Worm (Caenorhabditis elegans) whole organism, L4 larva: ENCODE data around the gene ZK470.6.

Source experiments
- D1046.2 ChIP-seq: fragments of 200-800 bp; sonication (Bioruptor generic); IDR thresholded peaks from 2 replicates; pipeline ENCODE4 v1.3.6; 2022; ENCODE audit warnings: missing genetic modification characterization, missing compliant biosample characterization
- F10B5.3 ChIP-seq: sonication (generic microtip); optimal IDR thresholded peaks from 2 replicates; lab custom pipeline; 2016; ENCODE audit warnings: mild to moderate bottlenecking, missing genetic modification characterization, missing compliant biosample characterization
- T20F7.1 ChIP-seq: fragments of 200-800 bp; sonication (Bioruptor generic); optimal IDR thresholded peaks from 2 replicates; lab custom pipeline; 2018; ENCODE audit warnings: mild to moderate bottlenecking, missing genetic modification characterization, missing compliant biosample characterization
- T26A8.4 ChIP-seq: fragments of 200-800 bp; sonication (Bioruptor generic); IDR thresholded peaks from 2 replicates; pipeline ENCODE4 v1.3.6; 2022; ENCODE audit warnings: missing genetic modification characterization, missing compliant biosample characterization
- Y5F2A.4 ChIP-seq: fragments of 200-800 bp; sonication (Bioruptor generic); optimal IDR thresholded peaks from 2 replicates; lab custom pipeline; 2018; ENCODE audit warnings: mild to moderate bottlenecking, missing genetic modification characterization, missing compliant biosample characterization
- ZK546.5 ChIP-seq, 2 experiments: sonication (generic microtip); optimal IDR thresholded peaks; 2 replicates each; lab custom pipeline; 2017; ENCODE audit warnings: missing biosample characterization in 2 of 2, missing genetic modification characterization in 2 of 2
- aly-2 ChIP-seq: sonication (generic microtip); optimal IDR thresholded peaks from 2 replicates; lab custom pipeline; 2018; ENCODE audit warnings: missing biosample characterization, missing genetic modification characterization
- ceh-32 ChIP-seq: sonication (generic microtip); optimal IDR thresholded peaks from 2 replicates; lab custom pipeline; 2016; ENCODE audit warnings: mild to moderate bottlenecking, missing genetic modification characterization, missing compliant biosample characterization; ENCODE audit not compliant: poor library complexity
- ceh-44 ChIP-seq: fragments of 200-800 bp; sonication (Bioruptor generic); IDR thresholded peaks from 2 replicates; pipeline ENCODE4 v1.3.6; 2022; ENCODE audit warnings: missing genetic modification reagents, missing genetic modification characterization, missing compliant biosample characterization
- ceh-82 ChIP-seq: sonication (generic microtip); optimal IDR thresholded peaks from 2 replicates; lab custom pipeline; 2017; ENCODE audit warnings: missing biosample characterization, missing genetic modification characterization
- cey-2 ChIP-seq: sonication (generic microtip); optimal IDR thresholded peaks from 3 replicates; lab custom pipeline; 2017; ENCODE audit warnings: missing genetic modification characterization, mild to moderate bottlenecking, missing compliant biosample characterization, antibody characterized with exemption, borderline replicate concordance; ENCODE audit not compliant: insufficient read depth
- ctbp-1 ChIP-seq: fragments of 200-800 bp; sonication (Bioruptor generic); IDR thresholded peaks from 2 replicates; pipeline ENCODE4 v1.3.6; 2022; ENCODE audit warnings: missing genetic modification reagents, missing genetic modification characterization, missing compliant biosample characterization
- daf-8 ChIP-seq: fragments of 200-800 bp; sonication (Bioruptor generic); IDR thresholded peaks from 2 replicates; pipeline ENCODE4 v1.3.6; 2022; ENCODE audit warnings: missing genetic modification characterization, missing compliant biosample characterization
- dmd-6 ChIP-seq: fragments of 200-800 bp; sonication (Bioruptor generic); IDR thresholded peaks from 2 replicates; pipeline ENCODE4 v1.3.6; 2022; ENCODE audit warnings: missing genetic modification reagents, missing genetic modification characterization, missing compliant biosample characterization
- dmd-8 ChIP-seq: fragments of 200-800 bp; sonication (Bioruptor generic); IDR thresholded peaks from 2 replicates; pipeline ENCODE4 v1.3.6; 2022; ENCODE audit warnings: missing genetic modification characterization, missing compliant biosample characterization
- dmd-9 ChIP-seq: fragments of 200-800 bp; sonication (Bioruptor generic); IDR thresholded peaks from 2 replicates; pipeline ENCODE4 v1.3.6; 2022; ENCODE audit warnings: missing genetic modification reagents, missing genetic modification characterization, missing compliant biosample characterization
- dpl-1 ChIP-seq: fragments of 150-350 bp; optimal IDR thresholded peaks from 2 replicates; lab custom pipeline; 2014; ENCODE audit warnings: missing biosample characterization, missing genetic modification reagents, missing genetic modification characterization
- egl-27 ChIP-seq: sonication (generic microtip); optimal IDR thresholded peaks from 3 replicates; lab custom pipeline; 2017; ENCODE audit warnings: missing biosample characterization, missing genetic modification reagents, missing genetic modification characterization
- hif-1 ChIP-seq, 2 experiments: sonication (generic microtip); optimal IDR thresholded peaks; 2 replicates each; lab custom pipeline; 2016 to 2017; ENCODE audit warnings: missing compliant biosample characterization in 2 of 2, missing genetic modification characterization in 2 of 2, missing genetic modification reagents in 2 of 2, missing genotype in 2 of 2, mild to moderate bottlenecking in 1 of 2
- hlh-11 ChIP-seq: fragments of 200-800 bp; sonication (Bioruptor generic); optimal IDR thresholded peaks from 2 replicates; lab custom pipeline; 2018; ENCODE audit warnings: mild to moderate bottlenecking, missing genetic modification characterization, missing compliant biosample characterization
- hlh-30 ChIP-seq: sonication (generic microtip); optimal IDR thresholded peaks from 2 replicates; lab custom pipeline; 2017; ENCODE audit warnings: antibody characterized with exemption, mild to moderate bottlenecking, missing genetic modification characterization, missing compliant biosample characterization; ENCODE audit not compliant: insufficient read depth
- hmg-1.1 ChIP-seq: fragments of 200-800 bp; sonication (Bioruptor generic); IDR thresholded peaks from 2 replicates; pipeline ENCODE4 v1.3.6; 2022; ENCODE audit warnings: missing genetic modification reagents, missing genetic modification characterization, missing compliant biosample characterization
- jun-1 ChIP-seq: fragments of 150-350 bp; optimal IDR thresholded peaks from 2 replicates; lab custom pipeline; 2014; ENCODE audit warnings: missing biosample characterization, missing genetic modification reagents, missing genetic modification characterization
- lin-1 ChIP-seq: fragments of 200-800 bp; sonication (Bioruptor generic); IDR thresholded peaks from 2 replicates; pipeline ENCODE4 v1.3.6; 2022; ENCODE audit warnings: missing genetic modification reagents, missing genetic modification characterization, missing compliant biosample characterization
- lsy-2 ChIP-seq, 2 experiments: fragments of 150-350 bp in 1 of 2; sonication (generic microtip) in 1 of 2; optimal IDR thresholded peaks; 2 replicates each; lab custom pipeline; 2014 to 2017; ENCODE audit warnings: missing biosample characterization in 2 of 2, missing genetic modification characterization in 2 of 2
- madf-9 ChIP-seq: fragments of 200-800 bp; sonication (Bioruptor generic); conservative IDR thresholded peaks from 2 replicates; pipeline ENCODE4 v1.3.6; 2022; ENCODE audit warnings: missing genetic modification reagents, missing genetic modification characterization, missing compliant biosample characterization
- mdt-29 ChIP-seq: fragments of 200-800 bp; sonication (Bioruptor generic); IDR thresholded peaks from 2 replicates; pipeline ENCODE4 v1.3.6; 2022; ENCODE audit warnings: missing genetic modification reagents, missing genetic modification characterization, missing compliant biosample characterization
- mep-1 ChIP-seq: fragments of 150-350 bp; sonication (generic microtip); optimal IDR thresholded peaks from 3 replicates; lab custom pipeline; 2014; ENCODE audit warnings: missing biosample characterization, missing genetic modification characterization
- mes-2 ChIP-seq: sonication (generic microtip); optimal IDR thresholded peaks from 2 replicates; lab custom pipeline; 2016; ENCODE audit warnings: missing genotype, mild to moderate bottlenecking, missing genetic modification characterization, missing compliant biosample characterization; ENCODE audit not compliant: poor library complexity, severe bottlenecking
- nhr-11 ChIP-seq: fragments of 150-350 bp; optimal IDR thresholded peaks from 2 replicates; lab custom pipeline; 2014; ENCODE audit warnings: missing biosample characterization, missing genetic modification characterization
- nhr-237 ChIP-seq: sonication (generic microtip); optimal IDR thresholded peaks from 2 replicates; lab custom pipeline; 2017; ENCODE audit warnings: missing biosample characterization, missing genetic modification characterization
- nhr-28 ChIP-seq: fragments of 150-350 bp; optimal IDR thresholded peaks from 2 replicates; lab custom pipeline; 2014; ENCODE audit warnings: missing biosample characterization, missing genetic modification characterization
- nhr-41 ChIP-seq: fragments of 200-800 bp; sonication (Bioruptor generic); IDR thresholded peaks from 2 replicates; pipeline ENCODE4 v1.3.6; 2022; ENCODE audit warnings: missing genetic modification reagents, missing genetic modification characterization, missing compliant biosample characterization
- nhr-76 ChIP-seq: fragments of 150-350 bp; optimal IDR thresholded peaks from 2 replicates; lab custom pipeline; 2014; ENCODE audit warnings: missing biosample characterization, missing genetic modification characterization
- php-3 ChIP-seq: fragments of 200-800 bp; sonication (Bioruptor generic); IDR thresholded peaks from 2 replicates; pipeline ENCODE4 v1.3.6; 2022; ENCODE audit warnings: missing genetic modification reagents, missing genetic modification characterization, missing compliant biosample characterization
- pqm-1 ChIP-seq: sonication (generic microtip); optimal IDR thresholded peaks from 2 replicates; lab custom pipeline; 2017; ENCODE audit warnings: missing biosample characterization, missing genetic modification characterization
- rbr-2 ChIP-seq: sonication (generic microtip); optimal IDR thresholded peaks from 2 replicates; lab custom pipeline; 2016; ENCODE audit warnings: missing genotype, missing genetic modification characterization, missing compliant biosample characterization
- saeg-2 ChIP-seq: fragments of 200-800 bp; sonication (Bioruptor generic); IDR thresholded peaks from 2 replicates; pipeline ENCODE4 v1.3.6; 2022; ENCODE audit warnings: missing genetic modification reagents, missing genetic modification characterization, missing compliant biosample characterization
- snpc-4 ChIP-seq: fragments of 150-350 bp; optimal IDR thresholded peaks from 2 replicates; lab custom pipeline; 2014; ENCODE audit warnings: missing biosample characterization, missing genetic modification characterization
- spr-1 ChIP-seq: sonication (generic microtip); optimal IDR thresholded peaks from 2 replicates; lab custom pipeline; 2016; ENCODE audit warnings: mild to moderate bottlenecking, missing genetic modification characterization, missing compliant biosample characterization
- spr-3 ChIP-seq: fragments of 200-800 bp; sonication (Bioruptor generic); optimal IDR thresholded peaks from 2 replicates; lab custom pipeline; 2018; ENCODE audit warnings: mild to moderate bottlenecking, missing genetic modification characterization, missing compliant biosample characterization
- unc-39 ChIP-seq: sonication (generic microtip); optimal IDR thresholded peaks from 2 replicates; lab custom pipeline; 2017; ENCODE audit warnings: missing biosample characterization, missing genetic modification characterization
- unc-62 ChIP-seq, 3 experiments: fragments of 150-350 bp in 1 of 3; sonication (generic microtip); optimal IDR thresholded peaks in 2 of 3; peaks in 1 of 3; 1 replicate in 1 of 3; 2 replicates in 2 of 3; lab custom pipeline; 2014 to 2017; ENCODE audit warnings: missing biosample characterization in 3 of 3, missing genetic modification characterization in 3 of 3, missing genetic modification reagents in 3 of 3, missing genotype in 1 of 3
- zfp-3 ChIP-seq: fragments of 200-800 bp; sonication (Bioruptor generic); conservative IDR thresholded peaks from 2 replicates; pipeline ENCODE4 v1.3.6; 2022; ENCODE audit warnings: missing genetic modification reagents, missing genetic modification characterization, missing compliant biosample characterization

Gene ZK470.6

DNA sequence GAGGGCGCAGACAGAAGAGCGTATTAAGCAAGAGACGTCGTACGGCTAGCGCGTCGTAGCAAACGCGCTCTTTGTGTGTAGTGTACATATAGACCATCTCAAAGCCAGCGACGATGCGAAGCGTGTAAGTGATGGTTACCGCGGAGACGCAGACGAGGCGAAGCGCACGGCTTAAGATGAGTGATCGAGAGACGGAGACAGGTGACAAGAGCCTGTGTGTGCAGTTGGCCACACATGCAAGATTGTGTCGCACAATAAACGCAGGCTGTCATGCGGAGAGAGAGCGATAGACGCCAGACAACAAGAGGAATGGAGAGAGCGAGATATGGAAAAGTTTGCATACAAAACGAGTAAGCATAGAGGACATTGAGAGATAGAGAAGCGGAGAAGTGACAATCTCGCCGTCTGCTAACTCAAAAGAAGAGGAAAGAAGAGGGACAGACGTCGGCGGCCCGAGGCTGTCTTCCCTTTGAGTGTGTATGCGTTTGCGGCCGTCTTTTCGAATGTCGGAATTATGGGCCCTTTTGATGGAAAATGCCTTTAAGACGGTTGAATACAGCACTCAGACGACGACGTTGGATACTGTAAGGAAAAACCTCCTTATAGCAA lies 45.6 kb upstream of the ZK470.6 start (continued):
- peak; percentile 95 for TF ChIP-seq hlh-11 (tag; lab: Kevin White, UChicago)
- TF ChIP-seq hif-1 (tag; optimal IDR thresholded peaks at IDR 0.05; lab: Kevin White, UChicago) = peak; percentile 11 to 43
- TF ChIP-seq ZK546.5 (tag; optimal IDR thresholded peaks at IDR 0.05; lab: Kevin White, UChicago) = no peak
- TF ChIP-seq nhr-76 (tag; lab: Kevin White, UChicago) = no peak
- peak; percentile 85 for TF ChIP-seq spr-1 (tag; lab: Kevin White, UChicago)
- no peak for TF ChIP-seq nhr-237 (tag; lab: Kevin White, UChicago)
- TF ChIP-seq spr-3 (GFP tag; lab: Kevin White, UChicago) = peak; percentile 76
- TF ChIP-seq jun-1 (tag; lab: Kevin White, UChicago) = peak; percentile 32
- TF ChIP-seq F10B5.3 = peak; percentile 80
- no peak; the same call in 1 of the 2 replicates for TF ChIP-seq mdt-29 (GFP tag; lab: Robert Waterston, UW)
- peak; percentile 61 for TF ChIP-seq mep-1
- TF ChIP-seq unc-62 (GFP tag; optimal IDR thresholded peaks at IDR 0.05 in 1 of 2; lab: Kevin White, UChicago) = peak in 1 of 2 experiments; percentile 100
- TF ChIP-seq unc-62 (tag; optimal IDR thresholded peaks at IDR 0.05; lab: Kevin White, UChicago) = no peak
- TF ChIP-seq T20F7.1 (GFP tag; lab: Kevin White, UChicago) = peak; percentile 25

DNA sequence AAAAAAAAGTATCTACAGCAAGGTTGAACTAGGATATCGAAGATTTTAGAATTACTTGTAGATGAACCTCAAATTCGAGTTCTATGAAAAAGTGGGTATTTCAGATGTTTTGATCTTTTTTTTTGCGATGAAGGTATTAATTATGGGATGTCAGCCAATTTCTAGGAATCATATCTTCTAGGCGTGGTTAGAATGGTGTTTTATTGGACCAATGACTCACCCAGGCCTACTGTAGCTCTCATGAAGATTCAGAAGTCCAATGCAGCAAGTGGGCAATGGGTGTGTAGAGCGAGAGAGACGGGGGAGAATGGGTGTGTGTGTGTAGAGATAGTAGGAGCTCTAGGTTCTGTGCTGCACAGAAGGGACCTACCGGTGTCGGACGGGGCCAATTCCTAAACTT lies 44.9 kb upstream of the ZK470.6 start:
- TF ChIP-seq lsy-2 (tag; optimal IDR thresholded peaks at IDR 0.05; lab: Kevin White, UChicago) (peak in 1 of 2 experiments; percentile 62), saeg-2 (GFP tag; lab: Robert Waterston, UW) (no peak), nhr-11 (peak; percentile 44), zfp-3 (GFP tag; lab: Robert Waterston, UW) (no peak), nhr-237 (tag; lab: Kevin White, UChicago) (no peak), lin-1 (GFP tag; lab: Robert Waterston, UW) (no peak), mep-1 (peak; percentile 15)

DNA sequence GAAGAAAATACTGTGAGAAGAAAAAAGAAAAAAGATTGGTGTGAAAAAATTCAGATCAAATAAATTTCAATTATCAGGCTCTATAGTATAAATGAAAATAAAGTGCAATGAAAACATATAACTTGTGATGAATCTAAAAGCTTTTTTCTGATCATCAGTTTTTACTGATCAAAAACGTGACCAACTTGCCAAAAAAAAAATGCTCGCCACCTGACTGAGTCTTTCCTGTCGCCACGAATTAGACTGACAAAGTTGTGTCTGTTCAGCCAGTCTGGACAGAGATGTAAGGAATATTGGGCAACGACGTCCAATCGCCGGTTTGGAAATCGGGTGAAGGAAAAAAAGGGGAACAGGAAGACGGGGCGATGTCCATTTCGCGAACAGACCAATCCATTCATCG lies 42.2 kb upstream of the ZK470.6 start:
- no peak for TF ChIP-seq daf-8
- TF ChIP-seq nhr-76 (tag; lab: Kevin White, UChicago) = no peak
- TF ChIP-seq D1046.2 (GFP tag; lab: Robert Waterston, UW) = no peak
- TF ChIP-seq egl-27 (tag; lab: Kevin White, UChicago) = no peak
- peak; percentile 26 for TF ChIP-seq mes-2 (tag; lab: Kevin White, UChicago)
- TF ChIP-seq dpl-1 (GFP tag; lab: Kevin White, UChicago) = no peak
- no peak for TF ChIP-seq nhr-28 (tag; lab: Kevin White, UChicago)
- TF ChIP-seq php-3 = no peak
- TF ChIP-seq aly-2 (tag; lab: Kevin White, UChicago) = no peak
- no peak for TF ChIP-seq ctbp-1 (GFP tag; lab: Robert Waterston, UW)
- TF ChIP-seq mep-1 = no peak
- no peak for TF ChIP-seq T26A8.4 (GFP tag; lab: Robert Waterston, UW)
- TF ChIP-seq ceh-32 (tag; lab: Kevin White, UChicago) = no peak
- TF ChIP-seq jun-1 (tag; lab: Kevin White, UChicago) = no peak
- TF ChIP-seq mdt-29 (GFP tag; lab: Robert Waterston, UW) = no peak
- peak; percentile 21; the same call in 1 of the 2 replicates for TF ChIP-seq dmd-6 (GFP tag; lab: Robert Waterston, UW)
- TF ChIP-seq dmd-8 (GFP tag; lab: Robert Waterston, UW) = no peak
- TF ChIP-seq nhr-237 (tag; lab: Kevin White, UChicago) = no peak
- TF ChIP-seq nhr-41 (GFP tag; lab: Robert Waterston, UW) = no peak
- no peak for TF ChIP-seq unc-39 (tag; lab: Kevin White, UChicago)
- no peak for TF ChIP-seq snpc-4 (tag; lab: Kevin White, UChicago)
- TF ChIP-seq Y5F2A.4 (GFP tag; lab: Kevin White, UChicago) = no peak
- TF ChIP-seq ceh-44 = no peak
- TF ChIP-seq hlh-11 (tag; lab: Kevin White, UChicago) = peak; percentile 54
- TF ChIP-seq hmg-1.1 (GFP tag; lab: Robert Waterston, UW) = no peak
- no peak for TF ChIP-seq ceh-82 (tag; lab: Kevin White, UChicago)
- no peak for TF ChIP-seq cey-2
- no peak for TF ChIP-seq dmd-9 (GFP tag; lab: Robert Waterston, UW)
- TF ChIP-seq spr-1 (tag; lab: Kevin White, UChicago) = no peak
- TF ChIP-seq pqm-1 (tag; lab: Kevin White, UChicago) = no peak
- TF ChIP-seq rbr-2 (tag; lab: Kevin White, UChicago) = no peak
- TF ChIP-seq hlh-30 (tag; lab: Kevin White, UChicago) = peak; percentile 81
- TF ChIP-seq zfp-3 (GFP tag; lab: Robert Waterston, UW) = no peak
- no peak for TF ChIP-seq lin-1 (GFP tag; lab: Robert Waterston, UW)
- TF ChIP-seq madf-9 = no peak
